Worm (Caenorhabditis elegans): ENCODE results near the gene C13A2.4.

Gene C13A2.4

DNA sequence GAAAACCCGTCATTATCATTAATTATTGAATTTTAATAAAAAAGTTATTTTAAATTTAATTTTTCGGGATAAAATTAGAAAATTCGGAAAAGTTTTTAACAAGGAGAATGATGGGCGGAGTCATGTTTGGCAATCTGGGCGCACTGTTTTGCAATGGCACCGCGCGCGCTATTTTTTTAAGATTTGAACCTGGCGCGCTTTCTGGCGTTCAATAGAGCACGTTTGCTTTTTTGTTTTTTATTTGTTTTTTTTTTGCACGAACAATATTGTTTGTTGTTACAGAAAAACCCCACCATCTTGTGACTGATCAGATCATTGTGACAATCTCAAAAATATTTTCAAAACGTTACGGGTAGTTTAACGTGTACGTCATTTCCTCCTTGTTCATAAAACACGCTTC lies 42.1 kb upstream of the C13A2.4 start, which contains the start of gene hyls-1 (continued):
- TF ChIP-seq nhr-71 (tag; optimal IDR thresholded peaks at IDR 0.05) (peak; percentile 92), nhr-237 (tag; optimal IDR thresholded peaks at IDR 0.05) (peak; percentile 51), nhr-84 (tag; optimal IDR thresholded peaks at IDR 0.05) (no peak), tbx-2 (tag; optimal IDR thresholded peaks at IDR 0.05) (peak; percentile 88), elt-2 (tag; optimal IDR thresholded peaks at IDR 0.05) (peak; percentile 15), elt-3 (tag; optimal IDR thresholded peaks at IDR 0.05) (peak in 2 of 6 experiments; percentile 65 to 85), grh-1 (GFP tag; IDR thresholded peaks at IDR 0.05) (peak; percentile 77), pax-3 (tag; optimal IDR thresholded peaks at IDR 0.05) (no peak), fkh-8 (tag; optimal IDR thresholded peaks at IDR 0.05) (peak; percentile 68)

DNA sequence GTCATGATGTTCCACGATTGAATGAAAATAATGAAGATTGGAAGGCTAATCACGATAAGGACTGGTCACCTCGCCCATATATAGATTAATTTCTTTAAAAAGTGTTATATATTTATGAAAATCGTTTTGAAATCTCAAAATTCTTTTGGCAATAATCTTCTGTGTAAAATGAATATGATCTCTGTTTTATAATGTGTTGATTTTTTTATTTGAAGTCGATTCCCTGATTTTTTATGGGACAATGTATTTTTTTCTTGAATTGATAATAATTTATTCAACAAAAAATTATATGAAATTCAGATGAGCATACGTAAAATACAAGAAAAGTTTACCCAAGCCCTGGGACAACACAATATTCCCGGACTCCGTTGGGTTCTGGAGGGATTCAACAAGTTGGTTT lies 39.7 kb upstream of the C13A2.4 start, which contains the start of gene C05C8.1:
TSS of gene C05C8.1 (plus strand) at position 301 of the 400 bp plus-strand sequence.
- TF ChIP-seq nhr-12 (tag; optimal IDR thresholded peaks at IDR 0.05) (no peak), snpc-4 (tag; optimal IDR thresholded peaks at IDR 0.05) (no peak), ces-1 (GFP tag; optimal IDR thresholded peaks at IDR 0.05) (no peak), C34B4.2 (tag; optimal IDR thresholded peaks at IDR 0.05) (no peak), jun-1 (tag; optimal IDR thresholded peaks at IDR 0.05) (no peak), nhr-47 (tag; optimal IDR thresholded peaks at IDR 0.05) (no peak), mab-9 (GFP tag; IDR thresholded peaks at IDR 0.05) (no peak), pqm-1 (tag; optimal IDR thresholded peaks at IDR 0.05) (no peak), ceh-90 (tag; optimal IDR thresholded peaks at IDR 0.05) (no peak), nhr-237 (tag; optimal IDR thresholded peaks at IDR 0.05) (no peak), mef-2 (tag; optimal IDR thresholded peaks at IDR 0.05) (no peak), unc-98 (GFP tag; IDR thresholded peaks at IDR 0.05) (no peak), fkh-10 (GFP tag; optimal IDR thresholded peaks at IDR 0.05) (no peak), grh-1 (GFP tag; IDR thresholded peaks at IDR 0.05) (no peak), isw-1 (GFP tag; IDR thresholded peaks at IDR 0.05) (no peak), ceh-8 (GFP tag; optimal IDR thresholded peaks at IDR 0.05) (no peak), pag-3 (tag; optimal IDR thresholded peaks at IDR 0.05; ENCODE audit: borderline replicate concordance, insufficient read depth) (no peak)

DNA sequence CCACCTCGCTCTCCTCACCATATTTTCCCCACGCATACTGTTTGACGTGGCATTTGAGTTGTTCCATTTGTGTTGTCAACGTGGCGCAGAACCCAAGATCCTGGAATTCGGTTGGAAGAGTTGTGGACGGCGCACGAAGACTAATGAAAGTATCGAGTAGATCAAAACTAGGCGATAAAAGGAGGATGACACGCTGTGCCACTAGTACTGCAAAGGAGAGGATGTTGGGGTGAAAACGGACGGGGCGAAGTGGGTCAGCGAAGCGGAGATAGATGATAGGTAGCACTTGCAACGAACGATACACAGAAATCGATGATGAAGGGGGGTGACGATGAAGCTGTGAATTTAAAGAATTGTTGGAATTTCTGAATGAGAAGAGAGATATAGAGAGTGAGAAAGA lies 32.2 kb upstream of the C13A2.4 start, which contains the start of gene C05C8.7:
TSS of gene C05C8.7 (minus strand) at position 100 of the 400 bp plus-strand sequence.
- TF ChIP-seq pag-3 (tag; optimal IDR thresholded peaks at IDR 0.05; ENCODE audit: borderline replicate concordance, insufficient read depth) (no peak), blmp-1 (tag; optimal IDR thresholded peaks at IDR 0.05) (peak; percentile 92)

DNA sequence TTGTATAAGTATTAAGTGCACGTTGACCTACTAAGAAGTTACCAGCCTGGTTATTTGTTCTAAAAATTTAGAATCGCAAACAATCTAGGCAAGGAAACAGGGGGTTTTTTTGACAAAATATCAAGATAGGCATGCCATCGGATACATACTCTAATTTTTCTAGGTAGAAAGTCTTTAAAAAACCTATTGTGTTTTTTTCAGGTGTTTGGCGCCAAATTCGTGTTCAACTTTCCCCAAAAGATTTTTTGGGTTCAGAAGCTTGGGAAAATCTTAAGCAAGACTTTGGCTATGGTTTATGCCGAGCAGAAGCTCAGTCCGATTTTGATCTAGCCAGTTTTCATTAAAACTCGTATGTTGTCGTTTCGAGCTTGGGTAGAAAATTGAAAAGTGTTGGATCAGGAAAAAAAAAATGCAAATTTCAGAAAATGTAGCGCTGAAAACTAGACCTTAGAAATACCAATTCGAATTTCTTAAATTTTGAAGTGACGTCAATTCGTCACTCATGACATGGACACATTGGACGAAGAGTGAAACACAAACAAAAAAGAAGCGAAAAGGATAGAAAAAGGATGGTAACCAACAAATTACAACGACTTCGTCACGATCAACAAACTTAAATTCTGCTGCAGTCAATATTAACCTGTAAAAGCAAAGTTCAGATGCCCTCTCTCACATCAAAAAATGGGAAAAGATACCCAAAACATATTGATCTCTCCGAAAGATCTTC lies 30.8 kb upstream of the C13A2.4 start:
- peak in 1 of 6 experiments; percentile 48 for TF ChIP-seq elt-3 (tag; optimal IDR thresholded peaks at IDR 0.05)
- TF ChIP-seq nhr-85 (tag) = peak; percentile 58
- TF ChIP-seq nhr-11 (tag; optimal IDR thresholded peaks at IDR 0.05) = no peak

DNA sequence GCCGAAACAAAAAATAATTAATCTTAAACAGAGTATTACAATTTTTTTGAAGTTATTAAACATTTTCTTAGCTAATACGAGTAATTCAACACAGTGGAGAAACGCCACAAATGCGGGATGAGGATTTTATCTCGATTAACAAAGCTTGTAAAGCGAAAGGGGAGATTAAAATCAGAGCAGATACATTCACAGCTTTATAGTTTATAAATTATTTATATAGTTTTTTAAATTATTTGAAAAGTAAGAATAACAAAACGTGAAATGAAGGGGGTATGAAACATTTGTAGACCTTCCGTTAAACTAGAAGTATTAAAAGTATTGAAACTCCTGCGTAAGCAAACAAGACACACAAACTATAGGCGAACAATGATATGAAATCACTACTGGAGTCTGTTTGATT lies 24.1 kb upstream of the C13A2.4 start, which contains the start of gene C05C8.8:
TSS of gene C05C8.8 (minus strand) at position 101 of the 400 bp plus-strand sequence.
- TF ChIP-seq ceh-90 (tag; optimal IDR thresholded peaks at IDR 0.05) = no peak
- no peak for TF ChIP-seq ces-1 (GFP tag; optimal IDR thresholded peaks at IDR 0.05)
- TF ChIP-seq nhr-85 (tag) = no peak
- no peak for TF ChIP-seq lin-39 (tag; optimal IDR thresholded peaks at IDR 0.05)
- TF ChIP-seq mef-2 (tag; optimal IDR thresholded peaks at IDR 0.05) = no peak
- TF ChIP-seq grh-1 (GFP tag; IDR thresholded peaks at IDR 0.05) = no peak
- no peak for TF ChIP-seq C04F5.9 (tag; optimal IDR thresholded peaks at IDR 0.05)

DNA sequence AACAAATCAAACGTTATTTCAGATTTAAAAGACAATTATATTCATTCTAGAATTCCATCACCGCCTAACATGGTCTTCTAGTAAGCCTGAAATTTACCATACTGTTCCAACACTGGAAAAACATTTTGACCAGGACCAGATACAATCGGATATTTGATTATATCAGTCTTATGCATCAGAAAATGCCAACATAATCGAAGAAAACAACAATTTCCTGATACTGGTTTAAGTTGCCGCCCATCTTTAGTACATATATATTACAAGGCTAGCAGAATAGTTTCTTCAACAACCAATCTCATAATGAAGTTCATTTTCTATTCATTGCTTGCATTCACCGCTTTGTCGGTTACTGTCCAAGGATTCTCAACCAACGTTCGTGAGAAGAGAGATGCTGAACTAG lies 20.2 kb upstream of the C13A2.4 start, which contains the start of gene C13A2.12:
TSS of gene C13A2.12 (plus strand) at position 301 of the 400 bp plus-strand sequence.
- TF ChIP-seq blmp-1 (tag; optimal IDR thresholded peaks at IDR 0.05) (no peak), nhr-12 (tag; optimal IDR thresholded peaks at IDR 0.05) (no peak), mdl-1 (tag; optimal IDR thresholded peaks at IDR 0.05) (no peak), unc-130 (tag; optimal IDR thresholded peaks at IDR 0.05) (no peak), unc-30 (tag; optimal IDR thresholded peaks at IDR 0.05) (no peak), lir-3 (tag; optimal IDR thresholded peaks at IDR 0.05; ENCODE audit: poor library complexity) (no peak), efl-3 (GFP tag; optimal IDR thresholded peaks at IDR 0.05) (no peak), mab-9 (GFP tag; IDR thresholded peaks at IDR 0.05) (no peak), C16A3.4 (tag; optimal IDR thresholded peaks at IDR 0.05) (no peak), unc-98 (GFP tag; IDR thresholded peaks at IDR 0.05) (no peak), ztf-11 (tag; optimal IDR thresholded peaks at IDR 0.05) (no peak), rnt-1 (tag; optimal IDR thresholded peaks at IDR 0.05) (no peak), elt-2 (tag; optimal IDR thresholded peaks at IDR 0.05) (no peak), ceh-90 (tag; optimal IDR thresholded peaks at IDR 0.05) (no peak), jun-1 (tag; optimal IDR thresholded peaks at IDR 0.05) (no peak), ceh-63 (GFP tag; optimal IDR thresholded peaks at IDR 0.05) (no peak), fkh-10 (GFP tag; optimal IDR thresholded peaks at IDR 0.05) (no peak)

Measured in whole organism, L1 larva.